Fruit fly (Drosophila melanogaster) whole organism, embryonic: ENCODE results near the gene Cpsf100.
A peak's percentile ranks its signal among the peaks of the same experiment; 100 is the strongest.

ENCODE experiments used
- CG10366 ChIP-seq: fragments of 200-800 bp; sonication (Bioruptor generic); IDR thresholded peaks from 2 replicates; pipeline ENCODE4 v1.3.6; 2022; ENCODE audit warnings: missing biosample characterization, missing genetic modification characterization
- CG10565 ChIP-seq: fragments of 200-800 bp; sonication (Bioruptor generic); optimal IDR thresholded peaks from 3 replicates; lab custom pipeline; 2016; ENCODE audit warnings: missing biosample characterization, mild to moderate bottlenecking, missing genetic modification characterization
- CG13287 ChIP-seq: fragments of 200-800 bp; sonication (Bioruptor generic); IDR thresholded peaks from 2 replicates; pipeline ENCODE4 v1.3.6; 2022; ENCODE audit warnings: missing biosample characterization, missing genetic modification characterization; ENCODE audit not compliant: partially characterized antibody
- Hr39 ChIP-seq: fragments of >200 bp; optimal IDR thresholded peaks from 2 replicates; lab custom pipeline; 2017
- Sox100B ChIP-seq: fragments of 200-800 bp; sonication (Bioruptor generic); optimal IDR thresholded peaks from 3 replicates; lab custom pipeline; 2018; ENCODE audit warnings: missing biosample characterization, mild to moderate bottlenecking, missing genetic modification characterization
- wek ChIP-seq: fragments of 200-800 bp; sonication (Bioruptor generic); optimal IDR thresholded peaks from 3 replicates; lab custom pipeline; 2018; ENCODE audit warnings: missing biosample characterization, mild to moderate bottlenecking, missing genetic modification characterization, moderate library complexity

DNA sequence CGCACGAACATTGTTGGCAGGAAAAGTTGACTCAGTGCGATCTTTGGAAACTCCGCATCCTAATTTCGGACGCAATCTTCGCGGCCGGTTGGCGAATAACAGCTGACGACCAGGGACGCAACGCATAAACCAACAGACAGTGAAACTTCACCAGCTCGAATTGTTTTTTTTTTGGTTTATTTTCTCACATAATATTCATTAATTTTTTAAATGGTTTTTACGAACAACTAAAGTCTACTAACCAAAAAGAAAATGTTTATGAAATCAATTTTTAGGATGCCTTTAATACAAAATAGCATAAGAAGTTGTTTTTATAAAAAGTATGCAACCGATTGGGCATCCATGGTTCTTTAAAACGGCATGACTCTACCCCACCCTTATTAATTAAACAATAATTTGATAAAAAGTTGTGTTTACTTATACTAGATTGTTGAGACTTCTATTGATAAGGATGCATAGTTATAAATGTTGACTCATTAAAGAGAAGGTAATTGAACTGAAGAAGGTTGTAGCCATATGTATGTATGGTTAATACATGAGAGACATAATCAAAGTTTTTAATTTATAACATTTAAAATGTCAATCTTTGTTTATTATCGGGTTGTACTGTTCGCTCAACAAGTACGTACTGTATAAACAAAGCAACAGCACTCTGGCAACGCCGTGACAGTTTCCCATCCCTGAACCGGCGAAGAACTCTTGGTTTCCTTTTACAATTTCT is at the start of gene Cpsf100, which contains the start of gene beta4GalNAcTB:
- no peak for TF ChIP-seq CG13287 (GFP tag; lab: Robert Waterston, UW)
- TF ChIP-seq Hr39 (lab: Kevin White, UChicago), result no peak
- peak; percentile 61 for TF ChIP-seq CG10366 (GFP tag; lab: Robert Waterston, UW)
- no peak for TF ChIP-seq CG10565 (GFP tag; lab: Kevin White, UChicago)
- TF ChIP-seq Sox100B (GFP tag; lab: Kevin White, UChicago), result peak; percentile 83
- no peak for TF ChIP-seq wek (GFP tag; lab: Kevin White, UChicago)
